Fruit fly (Drosophila melanogaster): ENCODE data around the gene CG2962.

- TF ChIP-seq CTCF (optimal IDR thresholded peaks at IDR 0.05) (no peak), CG8478 (optimal IDR thresholded peaks at IDR 0.05) (no peak)
These were observed 27.1 kb upstream of the CG2962 start for dm6 chrX:10243540-10243939.

Measured in S2 (cell line).